Worm (Caenorhabditis elegans): ENCODE measurements around the gene H03G16.6.

DNA sequence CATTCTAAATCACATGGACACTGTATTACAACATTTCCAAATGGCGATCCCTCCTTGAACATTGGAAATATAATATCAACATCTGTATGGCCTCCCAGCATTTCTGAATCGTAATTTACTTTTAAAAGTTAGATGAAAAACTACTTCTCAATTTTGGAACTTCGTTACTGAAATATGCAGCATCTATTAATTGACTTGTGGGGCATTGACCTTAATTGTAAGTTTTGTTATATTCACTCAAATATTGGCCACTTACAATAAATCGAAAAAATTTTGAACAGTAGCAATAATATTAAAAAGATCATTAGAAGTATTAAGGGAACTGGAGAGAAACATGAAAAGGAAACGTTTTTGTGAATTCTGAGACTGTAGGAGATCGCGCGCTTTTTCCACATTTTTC is 16.8 kb downstream of the H03G16.6 start, which contains the start of gene mam-6:
- no peak for TF ChIP-seq nhr-237 (tag; optimal IDR thresholded peaks at IDR 0.05)
- no peak for TF ChIP-seq alr-1 (tag; optimal IDR thresholded peaks at IDR 0.05; ENCODE audit: borderline replicate concordance)
- no peak for TF ChIP-seq dpl-1 (GFP tag; optimal IDR thresholded peaks at IDR 0.05)
- TF ChIP-seq pag-3 (tag; optimal IDR thresholded peaks at IDR 0.05; ENCODE audit: borderline replicate concordance, insufficient read depth), result no peak

Measured in whole organism, L1 larva.